Fruit fly (Drosophila melanogaster) whole organism, embryonic: Measurements from ENCODE around the gene Eip75B.

Experiments
- Atf-2 ChIP-seq: fragments of 200-800 bp; sonication (Bioruptor generic); optimal IDR thresholded peaks from 2 replicates; lab custom pipeline; 2016; ENCODE audit warnings: missing biosample characterization, missing genetic modification characterization
- C15 ChIP-seq: fragments of 200-800 bp; sonication (Bioruptor generic); IDR thresholded peaks from 3 replicates; pipeline ENCODE4 v1.3.6; 2022; ENCODE audit warnings: missing biosample characterization, missing genetic modification characterization
- CG10462 ChIP-seq: fragments of 200-800 bp; sonication (Bioruptor generic); optimal IDR thresholded peaks from 2 replicates; lab custom pipeline; 2016; ENCODE audit warnings: missing biosample characterization, missing genetic modification characterization
- CG10565 ChIP-seq: fragments of 200-800 bp; sonication (Bioruptor generic); optimal IDR thresholded peaks from 3 replicates; lab custom pipeline; 2016; ENCODE audit warnings: missing biosample characterization, mild to moderate bottlenecking, missing genetic modification characterization
- CG11696 ChIP-seq: fragments of 200-800 bp; sonication (Bioruptor generic); IDR thresholded peaks from 2 replicates; pipeline ENCODE4 v1.3.6; 2022; ENCODE audit warnings: missing biosample characterization, missing genetic modification characterization
- CG12104 ChIP-seq: fragments of 200-800 bp; sonication (Bioruptor generic); optimal IDR thresholded peaks from 3 replicates; lab custom pipeline; 2016; ENCODE audit warnings: missing biosample characterization, missing genetic modification characterization
- CG13894 ChIP-seq: fragments of 200-800 bp; sonication (Bioruptor generic); optimal IDR thresholded peaks from 3 replicates; lab custom pipeline; 2018; ENCODE audit warnings: missing biosample characterization, mild to moderate bottlenecking, missing genetic modification characterization, moderate library complexity
- CG14014 ChIP-seq: fragments of 200-800 bp; sonication (Bioruptor generic); IDR thresholded peaks from 2 replicates; pipeline ENCODE4 v1.3.6; 2022; ENCODE audit warnings: missing biosample characterization, missing genetic modification characterization
- CG15269 ChIP-seq: fragments of 200-800 bp; sonication (Bioruptor generic); optimal IDR thresholded peaks from 2 replicates; lab custom pipeline; 2018; ENCODE audit warnings: missing biosample characterization, mild to moderate bottlenecking, missing genetic modification characterization, moderate library complexity
- CG15514 ChIP-seq: fragments of 200-800 bp; sonication (Bioruptor generic); optimal IDR thresholded peaks from 3 replicates; lab custom pipeline; 2017; ENCODE audit warnings: missing biosample characterization, missing genetic modification characterization, mild to moderate bottlenecking, moderate library complexity, missing genetic modification reagents
- CG18011 ChIP-seq: fragments of 200-800 bp; sonication (Bioruptor generic); optimal IDR thresholded peaks from 2 replicates; lab custom pipeline; 2017; ENCODE audit warnings: missing biosample characterization, missing genetic modification characterization, mild to moderate bottlenecking, moderate library complexity, missing genotype
- CG18619 ChIP-seq: fragments of 200-800 bp; sonication (Bioruptor generic); optimal IDR thresholded peaks from 3 replicates; lab custom pipeline; 2017; ENCODE audit warnings: missing biosample characterization, mild to moderate bottlenecking, missing genetic modification characterization
- CG30020 ChIP-seq: fragments of 200-800 bp; optimal IDR thresholded peaks from 2 replicates; lab custom pipeline; 2019; ENCODE audit warnings: missing biosample characterization, mild to moderate bottlenecking, missing genetic modification characterization, moderate library complexity
- CG3163 ChIP-seq: fragments of 200-800 bp; sonication (Bioruptor generic); optimal IDR thresholded peaks from 3 replicates; lab custom pipeline; 2016; ENCODE audit warnings: missing biosample characterization, missing genetic modification characterization
- CG32772 ChIP-seq: fragments of 200-800 bp; sonication (Bioruptor generic); IDR thresholded peaks from 2 replicates; pipeline ENCODE4 v1.3.6; 2022; ENCODE audit warnings: missing biosample characterization, missing genetic modification characterization
- CG33213 ChIP-seq: fragments of 200-800 bp; sonication (Bioruptor generic); optimal IDR thresholded peaks from 3 replicates; lab custom pipeline; 2016; ENCODE audit warnings: missing biosample characterization, missing genetic modification characterization
- CG3726 ChIP-seq: fragments of 200-800 bp; sonication (Bioruptor generic); IDR thresholded peaks from 3 replicates; pipeline ENCODE4, ENCODE4 v1.3.6; 2022; ENCODE audit warnings: missing biosample characterization, missing genetic modification characterization
- CG4360 ChIP-seq: fragments of 200-800 bp; sonication (Bioruptor generic); IDR thresholded peaks from 2 replicates; pipeline ENCODE4 v1.3.6; 2022; ENCODE audit warnings: missing biosample characterization, missing genetic modification characterization
- CG7745 ChIP-seq: fragments of 200-800 bp; sonication (Bioruptor generic); optimal IDR thresholded peaks from 2 replicates; lab custom pipeline; 2018; ENCODE audit warnings: missing biosample characterization, mild to moderate bottlenecking, missing genetic modification characterization, moderate library complexity
- CG9876 ChIP-seq: fragments of 200-800 bp; sonication (Bioruptor generic); optimal IDR thresholded peaks from 2 replicates; lab custom pipeline; 2016; ENCODE audit warnings: missing biosample characterization, missing genetic modification characterization
- Camta ChIP-seq: fragments of 200-800 bp; sonication (Bioruptor generic); optimal IDR thresholded peaks from 2 replicates; lab custom pipeline; 2016; ENCODE audit warnings: missing biosample characterization, missing genetic modification characterization
- D19B ChIP-seq: fragments of 200-800 bp; sonication (Bioruptor generic); optimal IDR thresholded peaks from 2 replicates; lab custom pipeline; 2017; ENCODE audit warnings: missing biosample characterization, mild to moderate bottlenecking, missing genetic modification characterization
- Dip3 ChIP-seq: fragments of 200-800 bp; sonication (Bioruptor generic); optimal IDR thresholded peaks from 3 replicates; lab custom pipeline; 2016; ENCODE audit warnings: missing biosample characterization, missing genetic modification characterization
- Dref ChIP-seq: fragments of 200-800 bp; sonication (Bioruptor generic); IDR thresholded peaks from 2 replicates; pipeline ENCODE4 v1.3.6; 2022; ENCODE audit warnings: missing biosample characterization, missing genetic modification characterization
- Drgx ChIP-seq: fragments of 200-800 bp; sonication (Bioruptor generic); IDR thresholded peaks from 2 replicates; pipeline ENCODE4 v1.3.6; 2022; ENCODE audit warnings: missing biosample characterization, missing genetic modification characterization
- Elba2 ChIP-seq: fragments of 200-800 bp; sonication (Bioruptor generic); optimal IDR thresholded peaks from 3 replicates; lab custom pipeline; 2016; ENCODE audit warnings: missing biosample characterization, missing genetic modification characterization
- Gug ChIP-seq: fragments of 200-800 bp; sonication (Bioruptor generic); IDR thresholded peaks from 4 replicates; pipeline ENCODE4 v1.3.6; 2022; ENCODE audit warnings: missing biosample characterization, missing genetic modification characterization
- PHDP ChIP-seq: fragments of 200-800 bp; sonication (Bioruptor generic); optimal IDR thresholded peaks from 3 replicates; lab custom pipeline; 2018; ENCODE audit warnings: missing biosample characterization, mild to moderate bottlenecking, missing genetic modification characterization, moderate library complexity
- Rx ChIP-seq: fragments of 200-800 bp; sonication (Bioruptor generic); IDR thresholded peaks from 2 replicates; pipeline ENCODE4 v1.3.6; 2022; ENCODE audit warnings: missing biosample characterization, missing genetic modification characterization
- Tbp ChIP-seq: fragments of >200 bp; optimal IDR thresholded peaks from 2 replicates; lab custom pipeline; 2018; ENCODE audit warnings: missing biosample characterization, missing genetic modification characterization
- bbx ChIP-seq: fragments of 200-800 bp; sonication (Bioruptor generic); IDR thresholded peaks from 2 replicates; pipeline ENCODE4 v1.3.6; 2022; ENCODE audit warnings: missing biosample characterization, missing genetic modification characterization; ENCODE audit not compliant: partially characterized antibody
- bigmax ChIP-seq: fragments of 200-800 bp; sonication (Bioruptor generic); optimal IDR thresholded peaks from 2 replicates; lab custom pipeline; 2018; ENCODE audit warnings: missing biosample characterization, mild to moderate bottlenecking, missing genetic modification characterization
- bsh ChIP-seq, 2 experiments: fragments of 200-800 bp; sonication (Bioruptor generic); optimal IDR thresholded peaks; 2 replicates each; lab custom pipeline; 2017 to 2018; ENCODE audit warnings: mild to moderate bottlenecking in 2 of 2, missing biosample characterization in 2 of 2, missing genetic modification characterization in 2 of 2, moderate library complexity in 1 of 2
- chinmo ChIP-seq: fragments of 200-800 bp; sonication (Bioruptor generic); IDR thresholded peaks from 4 replicates; pipeline ENCODE4 v1.3.6; 2022; ENCODE audit warnings: missing biosample characterization, missing genetic modification characterization; ENCODE audit not compliant: partially characterized antibody
- ci ChIP-seq: fragments of 200-800 bp; sonication (Bioruptor generic); IDR thresholded peaks from 3 replicates; pipeline ENCODE4 v1.3.6; 2022; ENCODE audit warnings: missing biosample characterization, missing genetic modification characterization
- ems ChIP-seq: fragments of 200-800 bp; sonication (Bioruptor generic); optimal IDR thresholded peaks from 3 replicates; lab custom pipeline; 2016; ENCODE audit warnings: missing biosample characterization, missing genetic modification characterization
- gce ChIP-seq: fragments of 200-800 bp; sonication (Bioruptor generic); IDR thresholded peaks from 3 replicates; pipeline ENCODE4 v1.3.6; 2022; ENCODE audit warnings: missing biosample characterization, missing genetic modification characterization
- grau ChIP-seq: fragments of 200-800 bp; optimal IDR thresholded peaks from 3 replicates; lab custom pipeline; 2019; ENCODE audit warnings: missing biosample characterization, mild to moderate bottlenecking, missing genetic modification characterization, moderate library complexity
- hb ChIP-seq: fragments of 200-800 bp; sonication (Bioruptor generic); IDR thresholded peaks from 3 replicates; pipeline ENCODE4 v1.3.6; 2022; ENCODE audit warnings: missing biosample characterization, missing genetic modification characterization; ENCODE audit not compliant: partially characterized antibody
- ind ChIP-seq: fragments of 200-800 bp; sonication (Bioruptor generic); optimal IDR thresholded peaks from 3 replicates; lab custom pipeline; 2016; ENCODE audit warnings: missing biosample characterization, missing genetic modification characterization
- kah ChIP-seq: fragments of 200-800 bp; sonication (Bioruptor generic); optimal IDR thresholded peaks from 2 replicates; lab custom pipeline; 2018; ENCODE audit warnings: missing biosample characterization, mild to moderate bottlenecking, missing genetic modification characterization
- mld ChIP-seq: fragments of 200-800 bp; sonication (Bioruptor generic); IDR thresholded peaks from 3 replicates; pipeline ENCODE4 v1.3.6; 2022; ENCODE audit warnings: missing biosample characterization, missing genetic modification characterization; ENCODE audit not compliant: partially characterized antibody
- peb ChIP-seq: fragments of 200-800 bp; sonication (Bioruptor generic); IDR thresholded peaks from 2 replicates; pipeline ENCODE4 v1.3.6; 2022; ENCODE audit warnings: missing biosample characterization, missing genetic modification characterization
- pita ChIP-seq: fragments of 200-800 bp; sonication (Bioruptor generic); optimal IDR thresholded peaks from 2 replicates; lab custom pipeline; 2017; ENCODE audit warnings: missing biosample characterization, mild to moderate bottlenecking, missing genetic modification characterization
- rib ChIP-seq: fragments of 200-800 bp; sonication (Bioruptor generic); IDR thresholded peaks from 2 replicates; pipeline ENCODE4 v1.3.6; 2022; ENCODE audit warnings: missing biosample characterization, missing genetic modification characterization
- slou ChIP-seq: fragments of 200-800 bp; sonication (Bioruptor generic); optimal IDR thresholded peaks from 3 replicates; lab custom pipeline; 2016; ENCODE audit warnings: missing biosample characterization, missing genetic modification characterization
- tin ChIP-seq: fragments of 200-800 bp; sonication (Bioruptor generic); optimal IDR thresholded peaks from 3 replicates; lab custom pipeline; 2016; ENCODE audit warnings: missing biosample characterization, missing genetic modification characterization
- tio ChIP-seq: fragments of 200-800 bp; sonication (Bioruptor generic); optimal IDR thresholded peaks from 2 replicates; lab custom pipeline; 2017; ENCODE audit warnings: missing biosample characterization, missing genetic modification characterization, inconsistent platforms
- trem ChIP-seq: fragments of 200-800 bp; optimal IDR thresholded peaks from 3 replicates; lab custom pipeline; 2019; ENCODE audit warnings: missing biosample characterization, mild to moderate bottlenecking, missing genetic modification characterization, moderate library complexity
- unc-4 ChIP-seq: fragments of 200-800 bp; sonication (Bioruptor generic); IDR thresholded peaks from 2 replicates; pipeline ENCODE4 v1.3.6; 2022; ENCODE audit warnings: missing biosample characterization, missing genetic modification characterization; ENCODE audit not compliant: partially characterized antibody

Eip75B gene

DNA sequence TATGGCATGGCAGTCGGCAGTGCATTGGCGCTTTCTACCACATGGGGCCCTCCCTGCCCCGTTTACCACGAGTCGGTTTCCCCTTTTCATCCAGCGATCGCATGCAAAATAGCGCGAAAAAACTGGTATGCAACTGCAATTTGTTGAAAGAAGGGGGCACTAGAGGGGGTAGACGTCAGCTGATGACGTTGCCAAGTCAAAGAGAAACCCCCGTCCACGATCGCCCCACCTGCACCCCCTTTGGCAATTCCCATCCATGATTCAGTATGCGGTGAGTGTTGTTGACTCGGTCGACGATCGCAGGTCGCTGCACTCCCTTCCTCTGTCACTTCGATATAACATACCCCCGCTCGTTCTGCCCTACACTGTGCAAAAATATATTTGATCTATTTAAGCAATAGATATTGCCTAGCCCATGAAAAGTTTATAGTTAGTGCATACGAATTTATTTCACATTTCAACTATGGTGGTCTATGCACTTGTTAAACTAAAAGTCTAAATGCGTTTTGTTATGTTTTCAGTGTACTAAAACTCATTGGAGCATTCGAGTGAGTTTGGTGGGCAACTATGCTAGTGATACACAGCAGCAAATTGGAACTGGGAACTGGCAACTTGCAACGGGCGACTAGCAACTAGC, 55.6 kb downstream of the Eip75B start (continued):
- TF ChIP-seq Gug (GFP tag; lab: Robert Waterston, UW) (peak; percentile 42; the same call in 2 of the 4 replicates), CG3163 (peak; percentile 50), kah (peak; percentile 26), ind (peak; percentile 60), CG10462 (GFP tag; lab: Kevin White, UChicago) (peak; percentile 43), CG18011 (GFP tag; lab: Kevin White, UChicago) (no peak), CG15269 (peak; percentile 11), CG33213 (GFP tag; lab: Kevin White, UChicago) (peak; percentile 61), Drgx (GFP tag; lab: Robert Waterston, UW) (peak; percentile 98), Elba2 (GFP tag; lab: Kevin White, UChicago) (no peak), Dip3 (GFP tag; lab: Kevin White, UChicago) (peak; percentile 13), hb (GFP tag; lab: Robert Waterston, UW) (no peak), CG30020 (tag; lab: Kevin White, UChicago) (peak; percentile 40), gce (GFP tag; lab: Robert Waterston, UW) (no peak; the same call in 2 of the 3 replicates), PHDP (tag; lab: Kevin White, UChicago) (peak; percentile 68), CG7745 (tag; lab: Kevin White, UChicago) (peak; percentile 54), chinmo (GFP tag; lab: Robert Waterston, UW) (no peak), D19B (no peak), tio (peak; percentile 78), Rx (GFP tag; lab: Robert Waterston, UW) (peak; percentile 61), C15 (GFP tag; lab: Robert Waterston, UW) (no peak), rib (GFP tag; lab: Robert Waterston, UW) (no peak), CG3726 (GFP tag; lab: Robert Waterston, UW) (0 out of 3 replicates have a peak, but pooled peaks have one; percentile 39), ci (GFP tag; lab: Robert Waterston, UW) (peak; percentile 85), CG18619 (GFP tag; lab: Kevin White, UChicago) (peak; percentile 48), mld (no peak), CG9876 (GFP tag; lab: Kevin White, UChicago) (peak; percentile 49), CG12104 (GFP tag; lab: Kevin White, UChicago) (peak; percentile 43), bigmax (GFP tag; lab: Kevin White, UChicago) (no peak), bsh (GFP tag; optimal IDR thresholded peaks at IDR 0.05; lab: Kevin White, UChicago) (peak; percentile 94 to 97), CG14014 (GFP tag; lab: Robert Waterston, UW) (no peak), slou (GFP tag; lab: Kevin White, UChicago) (no peak), tin (peak; percentile 85), unc-4 (GFP tag; lab: Robert Waterston, UW) (no peak), CG15514 (no peak), Camta (GFP tag; lab: Kevin White, UChicago) (peak; percentile 72), peb (GFP tag; lab: Robert Waterston, UW) (no peak), bbx (GFP tag; lab: Robert Waterston, UW) (no peak), CG10565 (GFP tag; lab: Kevin White, UChicago) (peak; percentile 53), CG4360 (GFP tag; lab: Robert Waterston, UW) (no peak), pita (no peak), CG13894 (tag; lab: Kevin White, UChicago) (no peak), Tbp (GFP tag; lab: Kevin White, UChicago) (no peak), CG32772 (GFP tag; lab: Robert Waterston, UW) (peak; percentile 79), grau (tag; lab: Kevin White, UChicago) (peak; percentile 70), Dref (GFP tag; lab: Robert Waterston, UW) (no peak), CG11696 (GFP tag; lab: Robert Waterston, UW) (no peak), trem (tag; lab: Kevin White, UChicago) (peak; percentile 84), ems (GFP tag; lab: Kevin White, UChicago) (peak; percentile 51), Atf-2 (GFP tag; lab: Kevin White, UChicago) (peak; percentile 67)
